Worm (Caenorhabditis elegans): Measurements from ENCODE around the gene clec-227.

- TF ChIP-seq mab-5 (tag; optimal IDR thresholded peaks at IDR 0.05) (no peak), nhr-237 (tag; optimal IDR thresholded peaks at IDR 0.05) (no peak), unc-39 (tag; optimal IDR thresholded peaks at IDR 0.05) (no peak), ceh-83 (GFP tag; optimal IDR thresholded peaks at IDR 0.05) (no peak), snpc-4 (tag; optimal IDR thresholded peaks at IDR 0.05) (no peak), unc-120 (tag; optimal IDR thresholded peaks at IDR 0.05; ENCODE audit: poor library complexity, severe bottlenecking) (no peak), lin-13 (tag; optimal IDR thresholded peaks at IDR 0.05) (no peak), flh-1 (GFP tag; optimal IDR thresholded peaks at IDR 0.05) (no peak), unc-62 (GFP tag; optimal IDR thresholded peaks at IDR 0.05) (no peak), ces-1 (GFP tag; optimal IDR thresholded peaks at IDR 0.05) (no peak), cnd-1 (tag; optimal IDR thresholded peaks at IDR 0.05) (no peak)
Measured at ce11 chrV:14428865-14429264, 43.5 kb upstream of the clec-227 start, which contains the start of gene F23B12.1.
